Worm (Caenorhabditis elegans) whole organism, midembryonic: ENCODE results near the gene str-145.

ENCODE experiments used
- cog-1 ChIP-seq: sonication (generic microtip); optimal IDR thresholded peaks from 2 replicates; lab custom pipeline; 2016; ENCODE audit warnings: missing genetic modification characterization, missing compliant biosample characterization
- flt-1 ChIP-seq: fragments of 200-800 bp; sonication (Bioruptor generic); IDR thresholded peaks from 2 replicates; pipeline ENCODE4 v1.3.6; 2022; ENCODE audit warnings: missing genetic modification characterization, missing compliant biosample characterization
- klf-2 ChIP-seq: fragments of 200-800 bp; sonication (Bioruptor generic); conservative IDR thresholded peaks from 2 replicates; pipeline ENCODE4 v1.3.6; 2022; ENCODE audit warnings: missing genetic modification reagents, missing genetic modification characterization, missing compliant biosample characterization
- med-1 ChIP-seq: sonication (generic microtip); optimal IDR thresholded peaks from 2 replicates; lab custom pipeline; 2017; ENCODE audit warnings: missing genetic modification characterization, mild to moderate bottlenecking, missing compliant biosample characterization, antibody characterized with exemption, missing genetic modification reagents; ENCODE audit not compliant: insufficient read depth
- ref-1 ChIP-seq: fragments of 200-800 bp; sonication (Bioruptor generic); conservative IDR thresholded peaks from 2 replicates; pipeline ENCODE4 v1.3.6; 2022; ENCODE audit warnings: missing genetic modification reagents, missing genetic modification characterization, missing compliant biosample characterization

DNA sequence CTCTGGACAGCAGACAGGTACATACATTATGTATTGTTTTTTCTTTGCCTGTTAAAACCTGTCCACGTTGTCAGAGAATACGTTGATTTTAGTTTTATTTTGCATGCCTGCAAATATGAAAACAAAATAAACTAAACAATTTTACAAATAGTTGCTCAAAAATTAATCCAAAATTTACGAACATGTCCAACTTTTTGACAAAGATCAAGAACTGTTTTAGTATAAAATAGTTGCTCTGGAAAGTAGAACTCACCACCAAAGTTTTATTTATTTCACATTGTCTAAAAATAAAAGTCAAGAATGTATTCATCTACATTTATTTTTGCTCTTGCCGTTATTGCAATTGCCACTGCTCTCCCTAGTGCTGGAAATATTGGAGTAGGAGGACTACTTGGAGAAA is 6.3 kb upstream of the str-145 start, which contains the start of gene srlf-16:
- TF ChIP-seq med-1: no peak
- no peak for TF ChIP-seq ref-1 (GFP tag; lab: Robert Waterston, UW)
- TF ChIP-seq klf-2 (GFP tag; lab: Robert Waterston, UW): no peak
- no peak for TF ChIP-seq flt-1 (GFP tag; lab: Robert Waterston, UW)
- TF ChIP-seq cog-1 (tag; lab: Kevin White, UChicago): no peak
